Fruit fly (Drosophila melanogaster) whole organism, embryonic: Measurements from ENCODE around the gene CG31249.
A peak's percentile ranks its signal among the peaks of the same experiment; 100 is the strongest.

Experiments used
- Asciz ChIP-seq: fragments of 200-800 bp; sonication (Bioruptor generic); optimal IDR thresholded peaks from 2 replicates; lab custom pipeline; 2017; ENCODE audit warnings: missing biosample characterization, mild to moderate bottlenecking, missing genetic modification characterization, missing genetic modification reagents
- Atf-2 ChIP-seq: fragments of 200-800 bp; sonication (Bioruptor generic); optimal IDR thresholded peaks from 2 replicates; lab custom pipeline; 2016; ENCODE audit warnings: missing biosample characterization, missing genetic modification characterization
- Blimp-1 ChIP-seq: fragments of 200-800 bp; sonication (Bioruptor generic); optimal IDR thresholded peaks from 3 replicates; lab custom pipeline; 2018; ENCODE audit warnings: missing biosample characterization, missing genetic modification characterization, mild to moderate bottlenecking, moderate library complexity, missing genetic modification reagents
- CG10543 ChIP-seq: fragments of 200-800 bp; sonication (Bioruptor generic); optimal IDR thresholded peaks from 3 replicates; lab custom pipeline; 2017; ENCODE audit warnings: missing biosample characterization, mild to moderate bottlenecking, missing genetic modification characterization, moderate library complexity
- CG12769 ChIP-seq: fragments of 200-800 bp; sonication (Bioruptor generic); optimal IDR thresholded peaks from 2 replicates; lab custom pipeline; 2019; ENCODE audit warnings: missing biosample characterization, mild to moderate bottlenecking, missing genetic modification characterization, moderate library complexity
- CG15514 ChIP-seq: fragments of 200-800 bp; sonication (Bioruptor generic); optimal IDR thresholded peaks from 3 replicates; lab custom pipeline; 2017; ENCODE audit warnings: missing biosample characterization, missing genetic modification characterization, mild to moderate bottlenecking, moderate library complexity, missing genetic modification reagents
- CG17328 ChIP-seq: fragments of 200-800 bp; sonication (Bioruptor generic); IDR thresholded peaks from 2 replicates; pipeline ENCODE4 v1.3.6; 2022; ENCODE audit warnings: missing biosample characterization, missing genetic modification characterization
- CG17568 ChIP-seq: fragments of 200-800 bp; sonication (Bioruptor generic); optimal IDR thresholded peaks from 2 replicates; lab custom pipeline; 2018; ENCODE audit warnings: missing biosample characterization, mild to moderate bottlenecking, missing genetic modification characterization, moderate library complexity
- CG17612 ChIP-seq: fragments of 200-800 bp; sonication (Bioruptor generic); IDR thresholded peaks from 2 replicates; pipeline ENCODE4 v1.3.6; 2022; ENCODE audit warnings: missing biosample characterization, missing genetic modification characterization
- CG1792 ChIP-seq: fragments of 200-800 bp; sonication (Bioruptor generic); optimal IDR thresholded peaks from 2 replicates; lab custom pipeline; 2016; ENCODE audit warnings: missing biosample characterization, missing genetic modification characterization
- CG18262 ChIP-seq: fragments of 200-800 bp; optimal IDR thresholded peaks from 3 replicates; lab custom pipeline; 2019; ENCODE audit warnings: missing biosample characterization, mild to moderate bottlenecking, missing genetic modification characterization, moderate library complexity
- CG30020 ChIP-seq: fragments of 200-800 bp; optimal IDR thresholded peaks from 2 replicates; lab custom pipeline; 2019; ENCODE audit warnings: missing biosample characterization, mild to moderate bottlenecking, missing genetic modification characterization, moderate library complexity
- CG9215 ChIP-seq: fragments of 200-800 bp; sonication (Bioruptor generic); IDR thresholded peaks from 2 replicates; pipeline ENCODE4 v1.3.6; 2022; ENCODE audit warnings: missing biosample characterization, missing genetic modification characterization
- CG9609 ChIP-seq: fragments of 200-800 bp; sonication (Bioruptor generic); optimal IDR thresholded peaks from 3 replicates; lab custom pipeline; 2016; ENCODE audit warnings: missing biosample characterization, missing genetic modification characterization
- Dp ChIP-seq: fragments of 200-800 bp; sonication (Bioruptor generic); optimal IDR thresholded peaks from 2 replicates; lab custom pipeline; 2018; ENCODE audit warnings: missing biosample characterization, mild to moderate bottlenecking, missing genetic modification characterization, moderate library complexity
- ERR ChIP-seq: fragments of 200-800 bp; sonication (Bioruptor generic); optimal IDR thresholded peaks from 2 replicates; lab custom pipeline; 2016; ENCODE audit warnings: missing biosample characterization, missing genetic modification characterization
- Ets97D ChIP-seq: fragments of 200-800 bp; sonication (Bioruptor generic); optimal IDR thresholded peaks from 3 replicates; lab custom pipeline; 2016; ENCODE audit warnings: missing biosample characterization, missing genetic modification characterization
- GATAe ChIP-seq: fragments of 200-800 bp; sonication (Bioruptor generic); conservative IDR thresholded peaks from 2 replicates; pipeline ENCODE4 v1.3.6; 2022; ENCODE audit warnings: missing biosample characterization, missing genetic modification characterization
- HLH4C ChIP-seq: fragments of 200-800 bp; sonication (Bioruptor generic); IDR thresholded peaks from 3 replicates; pipeline ENCODE4 v1.3.6; 2022; ENCODE audit warnings: missing biosample characterization, missing genetic modification characterization; ENCODE audit not compliant: partially characterized antibody
- HmgZ ChIP-seq: fragments of 200-800 bp; sonication (Bioruptor generic); optimal IDR thresholded peaks from 2 replicates; lab custom pipeline; 2018; ENCODE audit warnings: missing biosample characterization, mild to moderate bottlenecking, missing genetic modification characterization
- Kr ChIP-seq: fragments of 200-800 bp; sonication (Bioruptor generic); optimal IDR thresholded peaks from 2 replicates; lab custom pipeline; 2017; ENCODE audit warnings: missing biosample characterization, mild to moderate bottlenecking, missing genetic modification characterization
- NFAT ChIP-seq: fragments of 200-800 bp; sonication (Bioruptor generic); IDR thresholded peaks from 2 replicates; pipeline ENCODE4 v1.3.6; 2022; ENCODE audit warnings: missing biosample characterization, missing genetic modification characterization
- Oaz ChIP-seq: fragments of 200-800 bp; sonication (Bioruptor generic); IDR thresholded peaks from 2 replicates; pipeline ENCODE4 v1.3.6; 2022; ENCODE audit warnings: missing biosample characterization, missing genetic modification characterization
- Sox100B ChIP-seq: fragments of 200-800 bp; sonication (Bioruptor generic); optimal IDR thresholded peaks from 3 replicates; lab custom pipeline; 2018; ENCODE audit warnings: missing biosample characterization, mild to moderate bottlenecking, missing genetic modification characterization
- Stat92E ChIP-seq, 3 experiments: fragments of >200 bp in 2 of 3; fragments of 200-800 bp in 1 of 3; sonication (Bioruptor generic) in 1 of 3; optimal IDR thresholded peaks; 2 replicates each; lab custom pipeline; 2017 to 2019; ENCODE audit warnings: missing biosample characterization in 3 of 3, missing genetic modification characterization in 3 of 3, mild to moderate bottlenecking in 1 of 3, moderate library complexity in 1 of 3
- Xbp1 ChIP-seq: fragments of 200-800 bp; sonication (Bioruptor generic); optimal IDR thresholded peaks from 3 replicates; lab custom pipeline; 2016; ENCODE audit warnings: missing biosample characterization, mild to moderate bottlenecking, missing genetic modification characterization
- cg ChIP-seq: fragments of 200-800 bp; sonication (Bioruptor generic); optimal IDR thresholded peaks from 3 replicates; lab custom pipeline; 2019; ENCODE audit warnings: missing biosample characterization, mild to moderate bottlenecking, missing genetic modification characterization, moderate library complexity
- corto ChIP-seq: fragments of 200-800 bp; sonication (Bioruptor generic); optimal IDR thresholded peaks from 2 replicates; lab custom pipeline; 2016; ENCODE audit warnings: missing biosample characterization, mild to moderate bottlenecking, missing genetic modification characterization, moderate library complexity
- exex ChIP-seq: fragments of 200-800 bp; sonication (Bioruptor generic); optimal IDR thresholded peaks from 4 replicates; lab custom pipeline; 2018; ENCODE audit warnings: missing biosample characterization, mild to moderate bottlenecking, missing genetic modification characterization, moderate library complexity
- gce ChIP-seq: fragments of 200-800 bp; sonication (Bioruptor generic); IDR thresholded peaks from 3 replicates; pipeline ENCODE4 v1.3.6; 2022; ENCODE audit warnings: missing biosample characterization, missing genetic modification characterization
- hb ChIP-seq: fragments of 200-800 bp; sonication (Bioruptor generic); IDR thresholded peaks from 3 replicates; pipeline ENCODE4 v1.3.6; 2022; ENCODE audit warnings: missing biosample characterization, missing genetic modification characterization; ENCODE audit not compliant: partially characterized antibody
- hkb ChIP-seq, 2 experiments: fragments of 200-800 bp in 1 of 2; fragments of >200 bp in 1 of 2; sonication (Bioruptor generic) in 1 of 2; IDR thresholded peaks in 1 of 2; optimal IDR thresholded peaks in 1 of 2; 2 replicates each; pipeline versions ENCODE4 v1.3.6 to Lab custom; 2017 to 2022; ENCODE audit warnings: missing biosample characterization in 1 of 2, missing genetic modification characterization in 1 of 2
- ind ChIP-seq: fragments of 200-800 bp; sonication (Bioruptor generic); optimal IDR thresholded peaks from 3 replicates; lab custom pipeline; 2016; ENCODE audit warnings: missing biosample characterization, missing genetic modification characterization
- jigr1 ChIP-seq: fragments of 200-800 bp; sonication (Bioruptor generic); IDR thresholded peaks from 3 replicates; pipeline ENCODE4 v1.3.6; 2022; ENCODE audit warnings: missing biosample characterization, missing genetic modification characterization
- lmd ChIP-seq: fragments of 200-800 bp; sonication (Bioruptor generic); IDR thresholded peaks from 2 replicates; pipeline ENCODE4 v1.3.6; 2022; ENCODE audit warnings: missing biosample characterization, missing genetic modification characterization
- lola ChIP-seq, 3 experiments: fragments of >200 bp in 2 of 3; fragments of 200-800 bp in 1 of 3; sonication (Bioruptor generic) in 1 of 3; optimal IDR thresholded peaks; 2 replicates each; lab custom pipeline; 2017 to 2019; ENCODE audit warnings: missing biosample characterization in 3 of 3, missing genetic modification characterization in 3 of 3, mild to moderate bottlenecking in 1 of 3, moderate library complexity in 1 of 3
- nau ChIP-seq: fragments of 200-800 bp; sonication (Bioruptor generic); optimal IDR thresholded peaks from 3 replicates; lab custom pipeline; 2017; ENCODE audit warnings: missing biosample characterization, mild to moderate bottlenecking, missing genetic modification characterization, missing genetic modification reagents
- pho ChIP-seq: fragments of 200-800 bp; sonication (Bioruptor generic); optimal IDR thresholded peaks from 2 replicates; lab custom pipeline; 2016; ENCODE audit warnings: missing biosample characterization, missing genetic modification characterization
- schlank ChIP-seq: fragments of 200-800 bp; sonication (Bioruptor generic); optimal IDR thresholded peaks from 2 replicates; lab custom pipeline; 2018; ENCODE audit warnings: missing biosample characterization, mild to moderate bottlenecking, missing genetic modification characterization
- sd ChIP-seq: fragments of 200-800 bp; sonication (Bioruptor generic); optimal IDR thresholded peaks from 3 replicates; lab custom pipeline; 2018; ENCODE audit warnings: missing biosample characterization, mild to moderate bottlenecking, missing genetic modification characterization, moderate library complexity
- sug ChIP-seq: fragments of 200-800 bp; optimal IDR thresholded peaks from 2 replicates; lab custom pipeline; 2019; ENCODE audit warnings: missing biosample characterization, mild to moderate bottlenecking, missing genetic modification characterization, moderate library complexity
- tap ChIP-seq: fragments of 200-800 bp; optimal IDR thresholded peaks from 3 replicates; lab custom pipeline; 2019; ENCODE audit warnings: missing biosample characterization, mild to moderate bottlenecking, missing genetic modification characterization, moderate library complexity
- twi ChIP-seq: fragments of 200-800 bp; optimal IDR thresholded peaks from 2 replicates; lab custom pipeline; 2019; ENCODE audit warnings: missing biosample characterization, mild to moderate bottlenecking, missing genetic modification characterization, moderate library complexity
- wek ChIP-seq: fragments of 200-800 bp; sonication (Bioruptor generic); optimal IDR thresholded peaks from 3 replicates; lab custom pipeline; 2018; ENCODE audit warnings: missing biosample characterization, mild to moderate bottlenecking, missing genetic modification characterization, moderate library complexity
- z ChIP-seq: fragments of 200-800 bp; sonication (Bioruptor generic); IDR thresholded peaks from 3 replicates; pipeline ENCODE4 v1.3.6; 2022; ENCODE audit warnings: missing biosample characterization, missing genetic modification characterization

CG31249 gene

DNA sequence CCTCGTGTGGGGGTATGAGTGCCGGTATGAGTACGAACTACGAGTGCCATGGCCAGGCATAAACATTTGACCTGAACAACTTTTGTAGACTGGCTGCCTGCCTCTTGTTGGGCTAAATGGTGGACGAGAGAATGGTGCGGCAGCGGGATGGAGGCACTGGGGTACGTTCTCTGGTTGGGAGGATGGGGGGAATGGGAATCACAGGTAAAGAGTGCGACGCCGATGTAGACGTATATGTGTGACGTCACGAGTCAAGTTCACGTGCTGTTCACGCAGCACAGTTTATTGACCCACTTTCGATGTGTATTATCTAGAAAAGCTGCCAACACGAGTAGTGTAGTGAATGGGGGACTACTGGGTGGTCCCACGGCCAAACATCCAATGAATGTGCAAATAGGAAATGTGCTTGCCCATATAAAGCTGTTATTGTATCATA, 20.1 kb upstream of the CG31249 start (continued):
- TF ChIP-seq Dp (GFP tag; lab: Kevin White, UChicago) (no peak), Asciz (GFP tag; lab: Kevin White, UChicago) (no peak), tap (tag; lab: Kevin White, UChicago) (peak; percentile 4), cg (GFP tag; lab: Kevin White, UChicago) (peak; percentile 19), CG10543 (GFP tag; lab: Kevin White, UChicago) (peak; percentile 65), Xbp1 (GFP tag; lab: Kevin White, UChicago) (no peak)

dm6 chr3R:17705899-17706831, 19.3 kb upstream of the CG31249 start:
- no peak for TF ChIP-seq CG18262
- no peak for TF ChIP-seq Blimp-1 (GFP tag; lab: Kevin White, UChicago)
- peak; percentile 84 for TF ChIP-seq CG12769
- no peak for TF ChIP-seq jigr1 (GFP tag; lab: Robert Waterston, UW)
- no peak for TF ChIP-seq ind (GFP tag; lab: Kevin White, UChicago)
- TF ChIP-seq CG30020 (tag; lab: Kevin White, UChicago) = no peak
- no peak for TF ChIP-seq CG9215 (GFP tag; lab: Robert Waterston, UW)
- TF ChIP-seq Kr (GFP tag; lab: Kevin White, UChicago) = no peak
- TF ChIP-seq z (GFP tag; lab: Robert Waterston, UW) = peak; percentile 48; the same call in 1 of the 3 replicates
- TF ChIP-seq sug (tag; lab: Kevin White, UChicago) = no peak
- TF ChIP-seq twi (tag; lab: Kevin White, UChicago) = peak; percentile 55
- no peak for TF ChIP-seq nau (GFP tag; lab: Kevin White, UChicago)
- no peak for TF ChIP-seq CG1792 (GFP tag; lab: Kevin White, UChicago)
- TF ChIP-seq wek (GFP tag; lab: Kevin White, UChicago) = no peak
- TF ChIP-seq NFAT (GFP tag; lab: Robert Waterston, UW) = no peak
- no peak for TF ChIP-seq lmd (GFP tag; lab: Robert Waterston, UW)
- TF ChIP-seq Xbp1 (GFP tag; lab: Kevin White, UChicago) = no peak
- TF ChIP-seq hb (GFP tag; lab: Robert Waterston, UW) = no peak
- TF ChIP-seq schlank (tag; lab: Kevin White, UChicago) = no peak
- peak; percentile 45 for TF ChIP-seq ERR (GFP tag; lab: Kevin White, UChicago)
- TF ChIP-seq exex (tag; lab: Kevin White, UChicago) = peak; percentile 24
- no peak for TF ChIP-seq pho (GFP tag; lab: Kevin White, UChicago)
- no peak for TF ChIP-seq CG17328 (GFP tag; lab: Robert Waterston, UW)
- TF ChIP-seq CG9609 (GFP tag; lab: Kevin White, UChicago) = no peak
- no peak for TF ChIP-seq hkb (optimal IDR thresholded peaks at IDR 0.05; lab: Kevin White, UChicago)
- TF ChIP-seq hkb (GFP tag; IDR thresholded peaks at IDR 0.05; lab: Robert Waterston, UW) = no peak
- no peak for TF ChIP-seq HmgZ (tag; lab: Kevin White, UChicago)
- TF ChIP-seq corto (GFP tag; lab: Kevin White, UChicago) = no peak
- TF ChIP-seq CG15514 (GFP tag; lab: Kevin White, UChicago) = no peak
- no peak for TF ChIP-seq Ets97D
- TF ChIP-seq Oaz (GFP tag; lab: Robert Waterston, UW) = no peak
- no peak for TF ChIP-seq CG17568 (GFP tag; lab: Kevin White, UChicago)
- no peak for TF ChIP-seq HLH4C (GFP tag; lab: Robert Waterston, UW)
- TF ChIP-seq Atf-2 (GFP tag; lab: Kevin White, UChicago) = no peak
- peak; percentile 72 for TF ChIP-seq sd (tag; lab: Kevin White, UChicago)
- TF ChIP-seq Sox100B (GFP tag; lab: Kevin White, UChicago) = no peak
- no peak for TF ChIP-seq GATAe (GFP tag; lab: Robert Waterston, UW)
- no peak for TF ChIP-seq lola (GFP tag; optimal IDR thresholded peaks at IDR 0.05; lab: Kevin White, UChicago)
- TF ChIP-seq CG17612 = no peak
- peak in 1 of 3 experiments; percentile 32 for TF ChIP-seq Stat92E (GFP tag; optimal IDR thresholded peaks at IDR 0.05; lab: Kevin White, UChicago)
- no peak for TF ChIP-seq gce (GFP tag; lab: Robert Waterston, UW)
